Fruit fly (Drosophila melanogaster): Measurements from ENCODE around the gene Ptpmeg.
A peak's percentile ranks its signal among the peaks of the same experiment; 100 is the strongest.

Gene Ptpmeg

dm6 chr3L:349751-350150 is 21.9 kb downstream of the Ptpmeg start (continued):
- TF ChIP-seq Side (GFP tag; optimal IDR thresholded peaks at IDR 0.05) = no peak
- TF ChIP-seq Rfx (GFP tag; IDR thresholded peaks at IDR 0.05) = peak; percentile 24; the same call in 1 of the 2 replicates
- TF ChIP-seq lmd (GFP tag; IDR thresholded peaks at IDR 0.05) = 0 out of 2 replicates have a peak, but pooled peaks have one; percentile 6
- TF ChIP-seq kah (GFP tag; optimal IDR thresholded peaks at IDR 0.05) = peak; percentile 56
- TF ChIP-seq Med (GFP tag) = peak; percentile 55
- TF ChIP-seq ERR (GFP tag; optimal IDR thresholded peaks at IDR 0.05) = peak; percentile 39
- no peak for TF ChIP-seq knrl (GFP tag; IDR thresholded peaks at IDR 0.05; ENCODE audit: partially characterized antibody)
- peak; percentile 58 for TF ChIP-seq CG10543 (GFP tag; optimal IDR thresholded peaks at IDR 0.05)
- TF ChIP-seq HHEX (GFP tag; optimal IDR thresholded peaks at IDR 0.05) = peak; percentile 14
- peak; percentile 35; the same call in 1 of the 2 replicates for TF ChIP-seq slbo (GFP tag; IDR thresholded peaks at IDR 0.05)
- TF ChIP-seq Lhr (GFP tag; optimal IDR thresholded peaks at IDR 0.05) = no peak
- no peak for TF ChIP-seq CG9609 (GFP tag; optimal IDR thresholded peaks at IDR 0.05)
- no peak for TF ChIP-seq CG8290 (GFP tag; optimal IDR thresholded peaks at IDR 0.05)
- TF ChIP-seq CG8290 (tag; optimal IDR thresholded peaks at IDR 0.05) = peak in 1 of 2 experiments; percentile 25
- peak; percentile 84 for TF ChIP-seq sens (GFP tag)
- peak; percentile 6 for TF ChIP-seq lab (GFP tag; optimal IDR thresholded peaks at IDR 0.05)
- TF ChIP-seq MBD-R2 (GFP tag; IDR thresholded peaks at IDR 0.05) = 0 out of 2 replicates have a peak, but pooled peaks have one; percentile 14

DNA sequence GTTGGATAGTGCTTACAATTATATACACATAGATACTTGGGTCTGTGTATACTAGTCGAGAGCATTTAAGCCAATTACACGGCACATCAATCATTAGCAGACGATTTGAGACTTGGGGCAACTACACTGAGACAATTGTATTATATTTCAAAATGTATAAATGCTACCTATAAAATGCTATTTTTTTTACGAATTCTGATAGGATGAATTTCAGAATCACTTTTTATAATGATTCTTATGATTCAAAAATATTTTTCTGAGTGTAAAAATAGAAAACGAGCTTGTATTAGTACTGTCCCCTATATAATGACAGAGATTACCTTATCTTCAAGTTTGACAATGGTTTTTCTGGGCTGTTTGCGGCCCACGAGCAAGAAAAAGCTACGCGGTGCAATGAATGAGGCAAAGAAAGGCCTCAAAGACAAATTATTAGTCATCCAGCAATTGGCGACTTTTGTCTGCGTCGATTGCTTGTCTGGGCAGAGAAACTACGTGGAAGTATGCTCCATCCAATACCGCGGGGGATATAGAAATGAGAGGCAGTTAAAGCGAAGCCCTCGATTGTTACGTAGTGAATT is 22.8 kb downstream of the Ptpmeg start:
- peak; percentile 65 for TF ChIP-seq CG10366 (GFP tag; IDR thresholded peaks at IDR 0.05)
- TF ChIP-seq CG4328 (GFP tag; optimal IDR thresholded peaks at IDR 0.05) = no peak
- TF ChIP-seq repo (GFP tag; optimal IDR thresholded peaks at IDR 0.05) = no peak
- no peak for TF ChIP-seq sc (optimal IDR thresholded peaks at IDR 0.05)
- TF ChIP-seq sc (GFP tag; optimal IDR thresholded peaks at IDR 0.05) = peak; percentile 12
- TF ChIP-seq gsb (GFP tag; IDR thresholded peaks at IDR 0.05) = peak; percentile 56; the same call in 1 of the 2 replicates
- TF ChIP-seq dimm (GFP tag; IDR thresholded peaks at IDR 0.05) = peak; percentile 63; the same call in 1 of the 2 replicates
- TF ChIP-seq ci (GFP tag; IDR thresholded peaks at IDR 0.05) = peak; percentile 70; the same call in 2 of the 3 replicates
- peak; percentile 43 for TF ChIP-seq NfI (GFP tag; optimal IDR thresholded peaks at IDR 0.05)
- TF ChIP-seq Hr51 (GFP tag; optimal IDR thresholded peaks at IDR 0.05) = peak; percentile 34 to 80
- TF ChIP-seq HmgD (GFP tag; optimal IDR thresholded peaks at IDR 0.05) = no peak
- TF ChIP-seq ATbp (GFP tag; optimal IDR thresholded peaks at IDR 0.05) = peak; percentile 8
- peak; percentile 91 for TF ChIP-seq Ptx1 (GFP tag; IDR thresholded peaks at IDR 0.05)
- no peak for TF ChIP-seq slou (GFP tag; optimal IDR thresholded peaks at IDR 0.05)
- no peak for TF ChIP-seq CG7271 (tag; optimal IDR thresholded peaks at IDR 0.05)
- no peak for TF ChIP-seq Gsc (GFP tag; IDR thresholded peaks at IDR 0.05)
- TF ChIP-seq pb (GFP tag; optimal IDR thresholded peaks at IDR 0.05) = peak; percentile 41
- TF ChIP-seq grn (GFP tag; optimal IDR thresholded peaks at IDR 0.05) = no peak
- TF ChIP-seq CG11696 (GFP tag; IDR thresholded peaks at IDR 0.05) = peak; percentile 69
- no peak for TF ChIP-seq CG15479 (GFP tag; optimal IDR thresholded peaks at IDR 0.05)
- TF ChIP-seq CG5953 (GFP tag; IDR thresholded peaks at IDR 0.05) = peak; percentile 66
- peak; percentile 79 for TF ChIP-seq CG18476 (GFP tag; optimal IDR thresholded peaks at IDR 0.05)
- peak; percentile 75 for TF ChIP-seq bab2 (GFP tag; optimal IDR thresholded peaks at IDR 0.05)
- TF ChIP-seq CG10565 (GFP tag; optimal IDR thresholded peaks at IDR 0.05) = no peak
- peak; percentile 63 for TF ChIP-seq Taf1 (GFP tag; IDR thresholded peaks at IDR 0.05)
- TF ChIP-seq CTCF (GFP tag; optimal IDR thresholded peaks at IDR 0.05) = no peak
- TF ChIP-seq vnd (GFP tag; IDR thresholded peaks at IDR 0.05; ENCODE audit: partially characterized antibody) = no peak
- TF ChIP-seq zf30C (GFP tag; optimal IDR thresholded peaks at IDR 0.05) = peak; percentile 58
- peak; percentile 86 for TF ChIP-seq Rfx (GFP tag; IDR thresholded peaks at IDR 0.05)
- no peak for TF ChIP-seq shn (GFP tag; optimal IDR thresholded peaks at IDR 0.05)
- peak; percentile 81 for TF ChIP-seq GATAe (GFP tag; conservative IDR thresholded peaks at IDR 0.05)
- TF ChIP-seq Sry-δ (GFP tag; optimal IDR thresholded peaks at IDR 0.05) = no peak
- peak; percentile 40; the same call in 1 of the 2 replicates for TF ChIP-seq E2f2 (GFP tag; IDR thresholded peaks at IDR 0.05)
- peak; percentile 75 for TF ChIP-seq Aef1 (GFP tag; IDR thresholded peaks at IDR 0.05)
- TF ChIP-seq CG12155 (GFP tag; optimal IDR thresholded peaks at IDR 0.05) = peak; percentile 56

All from whole organism, embryonic.